Fruit fly (Drosophila melanogaster): ENCODE data around the gene CG17026.

The CG17026 gene

dm6 chr3L:15940823-15941222 is 34.3 kb upstream of the CG17026 start (continued):
- TF ChIP-seq Ssrp (tag; optimal IDR thresholded peaks at IDR 0.05) (no peak), CG9437 (GFP tag; optimal IDR thresholded peaks at IDR 0.05) (peak; percentile 41), Dek (tag; optimal IDR thresholded peaks at IDR 0.05) (no peak), Atf6 (GFP tag; IDR thresholded peaks at IDR 0.05) (peak; percentile 40; the same call in 1 of the 2 replicates), Fer1 (GFP tag; optimal IDR thresholded peaks at IDR 0.05) (peak; percentile 31), MBD-R2 (GFP tag; IDR thresholded peaks at IDR 0.05) (no peak), CG14667 (GFP tag; IDR thresholded peaks at IDR 0.05) (peak; percentile 24; the same call in 1 of the 2 replicates), CG4328 (GFP tag; optimal IDR thresholded peaks at IDR 0.05) (peak; percentile 25), org-1 (GFP tag; optimal IDR thresholded peaks at IDR 0.05) (peak; percentile 37), unpg (GFP tag; optimal IDR thresholded peaks at IDR 0.05) (peak; percentile 61), trem (tag; optimal IDR thresholded peaks at IDR 0.05) (no peak), sqz (GFP tag; optimal IDR thresholded peaks at IDR 0.05) (no peak), NC2α (GFP tag; optimal IDR thresholded peaks at IDR 0.05) (no peak), Xbp1 (GFP tag; optimal IDR thresholded peaks at IDR 0.05) (peak; percentile 70), CG10366 (GFP tag; IDR thresholded peaks at IDR 0.05) (peak; percentile 65), sug (tag; optimal IDR thresholded peaks at IDR 0.05) (peak; percentile 6), fd96Cb (tag; optimal IDR thresholded peaks at IDR 0.05) (peak; percentile 73), Sox102F (GFP tag; optimal IDR thresholded peaks at IDR 0.05) (peak; percentile 91), CG11093 (GFP tag; IDR thresholded peaks at IDR 0.05) (peak; percentile 55; the same call in 2 of the 3 replicates), aop (GFP tag; IDR thresholded peaks at IDR 0.05) (no peak), sens-2 (GFP tag; IDR thresholded peaks at IDR 0.05) (peak; percentile 61), CG32767 (GFP tag; IDR thresholded peaks at IDR 0.05) (peak; percentile 38; the same call in 1 of the 2 replicates), CG2889 (GFP tag; IDR thresholded peaks at IDR 0.05) (0 out of 3 replicates have a peak, but pooled peaks have one; percentile 41), Ptx1 (GFP tag; IDR thresholded peaks at IDR 0.05) (peak; percentile 74), CG3847 (GFP tag; IDR thresholded peaks at IDR 0.05) (no peak), gce (GFP tag; IDR thresholded peaks at IDR 0.05) (peak; percentile 55; the same call in 1 of the 3 replicates), Pdp1 (GFP tag; optimal IDR thresholded peaks at IDR 0.05) (peak; percentile 27 to 49), CG6272 (GFP tag; IDR thresholded peaks at IDR 0.05) (no peak), stc (GFP tag; IDR thresholded peaks at IDR 0.05) (peak; percentile 68), CG14860 (GFP tag; IDR thresholded peaks at IDR 0.05; ENCODE audit: partially characterized antibody) (no peak), CG18599 (GFP tag; optimal IDR thresholded peaks at IDR 0.05) (peak; percentile 37), CG13424 (tag; optimal IDR thresholded peaks at IDR 0.05) (peak; percentile 80), H15 (GFP tag; IDR thresholded peaks at IDR 0.05) (peak; percentile 54; the same call in 1 of the 3 replicates), CG4404 (GFP tag; IDR thresholded peaks at IDR 0.05) (no peak), cato (GFP tag; optimal IDR thresholded peaks at IDR 0.05; ENCODE audit: borderline replicate concordance) (peak; percentile 31), CG17385 (GFP tag; optimal IDR thresholded peaks at IDR 0.05) (peak; percentile 65), tio (GFP tag; optimal IDR thresholded peaks at IDR 0.05) (peak; percentile 24), CG17829 (tag; optimal IDR thresholded peaks at IDR 0.05) (peak; percentile 57), Nf-YC (tag; optimal IDR thresholded peaks at IDR 0.05) (peak; percentile 5), slp2 (GFP tag; optimal IDR thresholded peaks at IDR 0.05) (peak; percentile 26), CG5953 (GFP tag; IDR thresholded peaks at IDR 0.05) (peak; percentile 81), Hr3 (GFP tag; optimal IDR thresholded peaks at IDR 0.05) (peak; percentile 63), croc (GFP tag; conservative IDR thresholded peaks at IDR 0.05) (peak; percentile 67; the same call in 2 of the 3 replicates), Side (GFP tag; optimal IDR thresholded peaks at IDR 0.05) (no peak), dati (GFP tag; IDR thresholded peaks at IDR 0.05) (no peak), CG10959 (GFP tag; IDR thresholded peaks at IDR 0.05) (peak; percentile 32; the same call in 1 of the 2 replicates), CG31441 (GFP tag; IDR thresholded peaks at IDR 0.05) (peak; percentile 75), tin (GFP tag; optimal IDR thresholded peaks at IDR 0.05) (peak; percentile 70), CG6175 (GFP tag; IDR thresholded peaks at IDR 0.05) (no peak), CHES-1-like (GFP tag; optimal IDR thresholded peaks at IDR 0.05) (no peak), pum (GFP tag; optimal IDR thresholded peaks at IDR 0.05) (peak; percentile 17)

All from whole organism, embryonic.